Worm (Caenorhabditis elegans): ENCODE results near the gene C06H5.12.
"Not testable (repeated sequence)": the region's sequence is repeated elsewhere in the genome, so short reads cannot be mapped to it uniquely, and the experiment has no call there.

Gene C06H5.12

ce11 chrV:17888939-17889338 lies 5.6 kb upstream of the C06H5.12 start, which contains the start of gene C06H5.6:
C06H5.6 (minus strand) TSS chrV:17888984.
- TF ChIP-seq ama-1 (optimal IDR thresholded peaks at IDR 0.05) (no peak), ceh-82 (tag; optimal IDR thresholded peaks at IDR 0.05) (no peak), aly-2 (tag; optimal IDR thresholded peaks at IDR 0.05) (no peak), snpc-4 (tag; optimal IDR thresholded peaks at IDR 0.05) (no peak), fos-1 (tag; optimal IDR thresholded peaks at IDR 0.05) (no peak), ceh-9 (tag; optimal IDR thresholded peaks at IDR 0.05) (no peak), nhr-11 (tag; optimal IDR thresholded peaks at IDR 0.05) (no peak), elt-2 (tag; optimal IDR thresholded peaks at IDR 0.05) (peak; percentile 73), pqm-1 (tag; optimal IDR thresholded peaks at IDR 0.05) (peak; percentile 16), mdl-1 (tag; optimal IDR thresholded peaks at IDR 0.05) (no peak), fkh-10 (GFP tag; optimal IDR thresholded peaks at IDR 0.05) (no peak), ztf-11 (tag; optimal IDR thresholded peaks at IDR 0.05) (no peak), pha-4 (tag; optimal IDR thresholded peaks at IDR 0.05) (no peak), nhr-76 (tag; optimal IDR thresholded peaks at IDR 0.05) (no peak), nhr-12 (tag; optimal IDR thresholded peaks at IDR 0.05) (no peak), nhr-67 (tag; optimal IDR thresholded peaks at IDR 0.05) (no peak)

- TF ChIP-seq elt-2 (tag; optimal IDR thresholded peaks at IDR 0.05) (peak; percentile 75), ceh-28 (tag; optimal IDR thresholded peaks at IDR 0.05) (peak; percentile 20), aly-2 (tag; optimal IDR thresholded peaks at IDR 0.05) (no peak), nhr-237 (tag; optimal IDR thresholded peaks at IDR 0.05) (no peak), pqm-1 (tag; optimal IDR thresholded peaks at IDR 0.05) (peak; percentile 41), nhr-76 (tag; optimal IDR thresholded peaks at IDR 0.05) (no peak), fos-1 (tag; optimal IDR thresholded peaks at IDR 0.05) (no peak), pha-4 (tag; optimal IDR thresholded peaks at IDR 0.05) (peak; percentile 20)
Observed at ce11 chrV:17891317-17891716, 3.3 kb upstream of the C06H5.12 start.

DNA sequence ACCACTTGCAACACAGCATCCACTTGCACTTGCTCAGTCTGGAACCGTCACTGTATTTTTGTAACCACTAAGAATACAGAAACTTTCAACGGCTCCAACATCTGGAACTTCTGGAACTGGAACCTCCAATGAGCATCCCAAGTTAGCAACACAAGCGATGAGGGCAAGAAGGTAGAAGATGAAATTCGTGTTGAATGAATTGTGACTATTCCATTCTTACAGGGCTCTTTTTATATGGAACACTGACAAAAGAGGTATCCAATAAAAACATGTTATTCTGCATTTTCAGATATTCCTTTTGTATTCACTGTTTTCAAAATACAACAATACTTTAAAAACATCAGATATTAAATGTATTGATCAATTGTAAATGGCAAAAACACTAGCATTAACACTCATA lies 626 bp upstream of the C06H5.12 start, which contains the start of gene C06H5.11:
C06H5.11 (minus strand) TSS at position 101 of the 400 bp plus-strand sequence.
- not testable (repeated sequence) for TF ChIP-seq skn-1 (tag; optimal IDR thresholded peaks at IDR 0.05); unc-62 (GFP tag; optimal IDR thresholded peaks at IDR 0.05); elt-1 (tag; optimal IDR thresholded peaks at IDR 0.05)

ce11 chrV:17896736-17897353 lies 2.3 kb downstream of the C06H5.12 start, which contains the start of gene fbxa-156:
fbxa-156 (minus strand) TSS chrV:17896786.
- TF ChIP-seq elt-3 (tag; optimal IDR thresholded peaks at IDR 0.05) (no peak), pha-4 (tag; optimal IDR thresholded peaks at IDR 0.05) (peak; percentile 44), ceh-28 (tag; optimal IDR thresholded peaks at IDR 0.05) (no peak), ztf-11 (tag; optimal IDR thresholded peaks at IDR 0.05) (no peak), lin-15B (tag; optimal IDR thresholded peaks at IDR 0.05) (no peak), elt-2 (tag; optimal IDR thresholded peaks at IDR 0.05) (peak; percentile 67)

DNA sequence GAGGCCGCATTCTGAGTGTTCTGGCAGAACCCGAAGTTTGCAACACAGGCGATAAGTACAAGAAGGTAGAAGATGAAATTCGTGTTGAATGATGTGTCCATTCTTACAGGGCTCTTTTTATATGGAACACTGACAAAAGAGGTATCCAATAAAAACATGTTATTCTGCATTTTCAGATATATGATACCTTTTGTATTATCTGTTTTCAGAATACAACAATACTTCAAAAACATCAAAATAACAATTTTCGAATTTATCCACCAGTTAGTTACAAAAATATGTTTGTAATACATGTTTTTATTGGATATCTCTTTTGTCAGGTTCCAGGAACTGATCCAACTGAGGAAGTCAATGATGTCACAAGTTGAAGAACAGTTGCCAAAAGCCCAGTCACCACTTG lies 3.1 kb downstream of the C06H5.12 start, which contains the start of gene C06H5.13:
C06H5.13 (minus strand) TSS at position 101 of the 400 bp plus-strand sequence.
- not testable (repeated sequence) for TF ChIP-seq nhr-11, R02D3.7, nhr-77 (tag; optimal IDR thresholded peaks at IDR 0.05)

DNA sequence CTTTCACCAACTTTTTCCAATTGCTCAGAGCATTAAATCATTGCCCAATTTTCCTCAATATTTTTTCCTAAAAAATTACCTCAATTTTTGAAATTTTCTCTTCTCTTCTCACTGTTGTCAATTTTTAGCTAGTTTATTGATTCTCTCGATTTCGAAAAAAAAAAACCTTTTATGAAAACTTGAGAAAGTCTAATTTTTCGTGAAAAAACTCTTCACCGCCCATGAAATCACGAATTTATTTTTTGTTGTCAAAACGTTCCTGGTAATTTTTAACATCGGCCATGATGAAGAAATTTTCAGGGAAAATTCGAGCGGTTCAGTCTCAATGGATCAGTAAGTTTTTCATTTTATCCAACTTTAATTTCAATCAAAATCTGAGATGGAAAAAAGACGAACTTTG lies 4.9 kb downstream of the C06H5.12 start, which contains the start of gene fbxa-157:
fbxa-157 (plus strand) TSS at position 301 of the 400 bp plus-strand sequence.
- TF ChIP-seq nhr-76 (tag; optimal IDR thresholded peaks at IDR 0.05) (no peak), ceh-9 (tag; optimal IDR thresholded peaks at IDR 0.05) (no peak), egl-5 (tag; optimal IDR thresholded peaks at IDR 0.05) (no peak), tbx-2 (tag; optimal IDR thresholded peaks at IDR 0.05) (no peak), egl-27 (tag; optimal IDR thresholded peaks at IDR 0.05) (no peak), fkh-10 (GFP tag; optimal IDR thresholded peaks at IDR 0.05) (no peak)

ce11 chrV:17903829-17904228 lies 9.2 kb downstream of the C06H5.12 start, which contains the start of gene C06H5.14:
C06H5.14 (plus strand) TSS chrV:17904129.
- TF ChIP-seq nhr-76, egl-27, ceh-9 (tag; optimal IDR thresholded peaks at IDR 0.05): not testable (repeated sequence)
